Fruit fly (Drosophila melanogaster): ENCODE measurements around the gene Sms.

Gene Sms

DNA sequence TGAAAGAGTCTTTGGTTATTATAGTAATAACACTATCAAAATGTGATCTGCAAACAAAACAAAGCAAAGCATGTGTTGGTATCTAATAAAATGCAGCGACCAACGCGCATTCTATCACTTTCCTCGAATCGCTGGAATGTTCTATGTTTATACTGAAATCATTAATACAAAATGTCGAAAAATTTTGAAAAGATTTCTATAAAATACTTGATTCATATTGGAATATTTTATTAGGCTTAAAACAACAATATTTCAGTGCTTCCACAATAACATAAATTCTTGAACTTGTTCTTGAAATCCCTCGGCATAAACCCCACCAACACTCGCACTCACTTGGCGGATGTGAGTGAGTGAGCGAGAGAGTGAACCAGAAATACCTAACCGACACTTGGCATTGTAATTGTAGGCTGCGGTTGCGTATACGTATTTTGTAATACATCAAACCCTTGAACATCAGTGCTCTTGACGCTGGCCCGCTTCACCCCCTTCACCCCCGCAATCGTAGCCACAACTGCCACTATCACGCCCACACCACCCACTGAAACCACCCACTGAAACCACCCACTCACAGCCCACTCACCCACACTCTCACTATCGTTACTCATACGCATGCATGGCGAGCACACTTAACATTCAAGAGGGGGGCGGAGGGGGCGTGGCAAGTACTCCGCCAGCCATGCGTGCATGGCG lies 54.0 kb downstream of the Sms start (continued):
- peak; percentile 55 for TF ChIP-seq Sox102F (GFP tag; optimal IDR thresholded peaks at IDR 0.05)
- no peak for TF ChIP-seq CG4707 (GFP tag; optimal IDR thresholded peaks at IDR 0.05)
- TF ChIP-seq Hr51 (GFP tag; optimal IDR thresholded peaks at IDR 0.05), result peak in 1 of 2 experiments; percentile 62
- TF ChIP-seq slou (GFP tag; optimal IDR thresholded peaks at IDR 0.05), result no peak
- peak; percentile 56 for TF ChIP-seq CG18262 (tag; optimal IDR thresholded peaks at IDR 0.05)
- peak; percentile 62 for TF ChIP-seq CG11504 (tag; optimal IDR thresholded peaks at IDR 0.05)
- TF ChIP-seq CG12104 (GFP tag; optimal IDR thresholded peaks at IDR 0.05), result no peak
- peak; percentile 4 for TF ChIP-seq CG18599 (GFP tag; optimal IDR thresholded peaks at IDR 0.05)
- peak; percentile 63 for TF ChIP-seq lab (GFP tag; optimal IDR thresholded peaks at IDR 0.05)
- TF ChIP-seq HHEX (GFP tag; optimal IDR thresholded peaks at IDR 0.05), result peak; percentile 16
- TF ChIP-seq CG13296 (GFP tag; optimal IDR thresholded peaks at IDR 0.05), result peak; percentile 31
- TF ChIP-seq CG11093 (GFP tag; IDR thresholded peaks at IDR 0.05), result no peak
- TF ChIP-seq Fer3 (tag; optimal IDR thresholded peaks at IDR 0.05), result peak; percentile 29
- TF ChIP-seq unpg (GFP tag; optimal IDR thresholded peaks at IDR 0.05), result peak; percentile 67
- no peak for TF ChIP-seq kni (GFP tag; optimal IDR thresholded peaks at IDR 0.05)
- peak; percentile 46 for TF ChIP-seq Hmr (GFP tag; optimal IDR thresholded peaks at IDR 0.05)
- TF ChIP-seq nmo (GFP tag; optimal IDR thresholded peaks at IDR 0.05), result peak; percentile 48
- TF ChIP-seq Taf1 (GFP tag; IDR thresholded peaks at IDR 0.05), result no peak
- no peak for TF ChIP-seq tio (GFP tag; optimal IDR thresholded peaks at IDR 0.05)
- TF ChIP-seq Fer2 (tag; optimal IDR thresholded peaks at IDR 0.05), result no peak
- TF ChIP-seq chinmo (GFP tag; IDR thresholded peaks at IDR 0.05; ENCODE audit: partially characterized antibody), result peak; percentile 77; the same call in 2 of the 4 replicates
- TF ChIP-seq phol (tag; optimal IDR thresholded peaks at IDR 0.05), result peak; percentile 41
- no peak for TF ChIP-seq hkb (optimal IDR thresholded peaks at IDR 0.05)
- TF ChIP-seq hkb (GFP tag; IDR thresholded peaks at IDR 0.05), result peak; percentile 54; the same call in 1 of the 2 replicates
- TF ChIP-seq en (GFP tag; optimal IDR thresholded peaks at IDR 0.05), result no peak
- TF ChIP-seq CG5180 (GFP tag; optimal IDR thresholded peaks at IDR 0.05), result peak; percentile 11
- no peak for TF ChIP-seq CG10979 (tag; optimal IDR thresholded peaks at IDR 0.05)
- TF ChIP-seq crp (GFP tag; optimal IDR thresholded peaks at IDR 0.05), result no peak
- TF ChIP-seq h (optimal IDR thresholded peaks at IDR 0.05), result no peak
- 0 out of 2 replicates have a peak, but pooled peaks have one; percentile 35 for TF ChIP-seq wor (GFP tag; IDR thresholded peaks at IDR 0.05)
- TF ChIP-seq NC2α (GFP tag; optimal IDR thresholded peaks at IDR 0.05), result no peak
- TF ChIP-seq CG12659 (GFP tag; optimal IDR thresholded peaks at IDR 0.05), result peak; percentile 7
- TF ChIP-seq CG17359 (tag; optimal IDR thresholded peaks at IDR 0.05), result peak; percentile 28
- peak; percentile 65; the same call in 1 of the 3 replicates for TF ChIP-seq so (GFP tag; IDR thresholded peaks at IDR 0.05)
- TF ChIP-seq sisA (GFP tag; IDR thresholded peaks at IDR 0.05), result 0 out of 2 replicates have a peak, but pooled peaks have one; percentile 6
- TF ChIP-seq ara (GFP tag; IDR thresholded peaks at IDR 0.05), result no peak
- no peak for TF ChIP-seq zen2 (GFP tag; IDR thresholded peaks at IDR 0.05; ENCODE audit: partially characterized antibody)
- TF ChIP-seq ATbp (GFP tag; optimal IDR thresholded peaks at IDR 0.05), result peak; percentile 6
- no peak for TF ChIP-seq CG4854 (GFP tag; optimal IDR thresholded peaks at IDR 0.05)
- TF ChIP-seq CG10209 (GFP tag; optimal IDR thresholded peaks at IDR 0.05), result peak; percentile 6
- no peak for TF ChIP-seq CG9797 (GFP tag; optimal IDR thresholded peaks at IDR 0.05)
- TF ChIP-seq Dll (GFP tag; IDR thresholded peaks at IDR 0.05; ENCODE audit: partially characterized antibody), result no peak
- no peak for TF ChIP-seq insv (GFP tag; optimal IDR thresholded peaks at IDR 0.05)
- no peak for TF ChIP-seq Hr3 (GFP tag; optimal IDR thresholded peaks at IDR 0.05)
- TF ChIP-seq CG9437 (GFP tag; optimal IDR thresholded peaks at IDR 0.05), result peak; percentile 2

Data from whole organism, embryonic.